Worm (Caenorhabditis elegans) whole organism, L4 larva: ENCODE results near the gene R53.4.

Experiments used
- R02D3.7 ChIP-seq: fragments of 150-350 bp; sonication (generic microtip); optimal IDR thresholded peaks from 3 replicates; lab custom pipeline; 2014; ENCODE audit warnings: missing biosample characterization, missing genetic modification characterization
- aha-1 ChIP-seq: fragments of 150-350 bp; peaks from one replicate; lab custom pipeline; 2014; ENCODE audit warnings: missing biosample characterization, missing genetic modification characterization
- ama-1 ChIP-seq: fragments of 150-350 bp; optimal IDR thresholded peaks from 2 replicates; lab custom pipeline; 2014; ENCODE audit warnings: inconsistent platforms, mixed read lengths
- attf-4 ChIP-seq: sonication (generic microtip); optimal IDR thresholded peaks from 3 replicates; lab custom pipeline; 2017; ENCODE audit warnings: missing biosample characterization, missing genetic modification characterization
- ceh-20 ChIP-seq: fragments of 200-800 bp; sonication (Bioruptor generic); IDR thresholded peaks from 2 replicates; pipeline ENCODE4 v1.3.6; 2022; ENCODE audit warnings: missing genetic modification reagents, missing genetic modification characterization, missing compliant biosample characterization
- ceh-82 ChIP-seq: sonication (generic microtip); optimal IDR thresholded peaks from 2 replicates; lab custom pipeline; 2017; ENCODE audit warnings: missing biosample characterization, missing genetic modification characterization
- ctbp-1 ChIP-seq: fragments of 200-800 bp; sonication (Bioruptor generic); IDR thresholded peaks from 2 replicates; pipeline ENCODE4 v1.3.6; 2022; ENCODE audit warnings: missing genetic modification reagents, missing genetic modification characterization, missing compliant biosample characterization
- daf-16 ChIP-seq, 3 experiments: sonication (generic microtip); optimal IDR thresholded peaks; 2 replicates each; lab custom pipeline; 2016 to 2017; ENCODE audit warnings: missing genetic modification characterization in 3 of 3, missing genetic modification reagents in 3 of 3, mild to moderate bottlenecking in 2 of 3, missing compliant biosample characterization in 2 of 3, missing biosample characterization in 1 of 3, moderate library complexity in 1 of 3
- dve-1 ChIP-seq: sonication (generic microtip); optimal IDR thresholded peaks from 2 replicates; lab custom pipeline; 2017; ENCODE audit warnings: antibody characterized with exemption, mild to moderate bottlenecking, missing genetic modification characterization, missing compliant biosample characterization; ENCODE audit not compliant: insufficient read depth
- egl-27 ChIP-seq: sonication (generic microtip); optimal IDR thresholded peaks from 3 replicates; lab custom pipeline; 2017; ENCODE audit warnings: missing biosample characterization, missing genetic modification reagents, missing genetic modification characterization
- fkh-10 ChIP-seq: fragments of 150-350 bp; optimal IDR thresholded peaks from 2 replicates; lab custom pipeline; 2014; ENCODE audit warnings: missing biosample characterization, missing genetic modification reagents, missing genetic modification characterization
- hif-1 ChIP-seq, 2 experiments: sonication (generic microtip); optimal IDR thresholded peaks; 2 replicates each; lab custom pipeline; 2016 to 2017; ENCODE audit warnings: missing compliant biosample characterization in 2 of 2, missing genetic modification characterization in 2 of 2, missing genetic modification reagents in 2 of 2, missing genotype in 2 of 2, mild to moderate bottlenecking in 1 of 2
- hlh-30 ChIP-seq: sonication (generic microtip); optimal IDR thresholded peaks from 2 replicates; lab custom pipeline; 2017; ENCODE audit warnings: antibody characterized with exemption, mild to moderate bottlenecking, missing genetic modification characterization, missing compliant biosample characterization; ENCODE audit not compliant: insufficient read depth
- hmg-1.1 ChIP-seq: fragments of 200-800 bp; sonication (Bioruptor generic); IDR thresholded peaks from 2 replicates; pipeline ENCODE4 v1.3.6; 2022; ENCODE audit warnings: missing genetic modification reagents, missing genetic modification characterization, missing compliant biosample characterization
- lin-13 ChIP-seq: fragments of 150-350 bp; optimal IDR thresholded peaks from 2 replicates; lab custom pipeline; 2014; ENCODE audit warnings: missing biosample characterization, missing genetic modification reagents, missing genetic modification characterization
- lin-29 ChIP-seq: fragments of 200-800 bp; sonication (Bioruptor generic); IDR thresholded peaks from 2 replicates; pipeline ENCODE4 v1.3.6; 2022; ENCODE audit warnings: missing genetic modification reagents, missing genetic modification characterization, missing compliant biosample characterization
- lsy-2 ChIP-seq, 2 experiments: fragments of 150-350 bp in 1 of 2; sonication (generic microtip) in 1 of 2; optimal IDR thresholded peaks; 2 replicates each; lab custom pipeline; 2014 to 2017; ENCODE audit warnings: missing biosample characterization in 2 of 2, missing genetic modification characterization in 2 of 2
- mdt-29 ChIP-seq: fragments of 200-800 bp; sonication (Bioruptor generic); IDR thresholded peaks from 2 replicates; pipeline ENCODE4 v1.3.6; 2022; ENCODE audit warnings: missing genetic modification reagents, missing genetic modification characterization, missing compliant biosample characterization
- mep-1 ChIP-seq: fragments of 150-350 bp; sonication (generic microtip); optimal IDR thresholded peaks from 3 replicates; lab custom pipeline; 2014; ENCODE audit warnings: missing biosample characterization, missing genetic modification characterization
- mes-2 ChIP-seq: sonication (generic microtip); optimal IDR thresholded peaks from 2 replicates; lab custom pipeline; 2016; ENCODE audit warnings: missing genotype, mild to moderate bottlenecking, missing genetic modification characterization, missing compliant biosample characterization; ENCODE audit not compliant: poor library complexity, severe bottlenecking
- mxl-3 ChIP-seq: fragments of 200-800 bp; sonication (Bioruptor generic); optimal IDR thresholded peaks from 2 replicates; lab custom pipeline; 2018; ENCODE audit warnings: mild to moderate bottlenecking, missing genetic modification characterization, missing compliant biosample characterization
- nhr-102 ChIP-seq: sonication (generic microtip); optimal IDR thresholded peaks from 2 replicates; lab custom pipeline; 2016; ENCODE audit warnings: mild to moderate bottlenecking, missing genetic modification characterization, moderate library complexity, missing compliant biosample characterization
- nhr-11 ChIP-seq: fragments of 150-350 bp; optimal IDR thresholded peaks from 2 replicates; lab custom pipeline; 2014; ENCODE audit warnings: missing biosample characterization, missing genetic modification characterization
- nhr-28 ChIP-seq: fragments of 150-350 bp; optimal IDR thresholded peaks from 2 replicates; lab custom pipeline; 2014; ENCODE audit warnings: missing biosample characterization, missing genetic modification characterization
- nhr-48 ChIP-seq: sonication (generic microtip); optimal IDR thresholded peaks from 2 replicates; lab custom pipeline; 2016; ENCODE audit warnings: mild to moderate bottlenecking, missing genetic modification characterization, missing compliant biosample characterization
- nhr-6 ChIP-seq: fragments of 150-350 bp; optimal IDR thresholded peaks from 2 replicates; lab custom pipeline; 2014; ENCODE audit warnings: missing biosample characterization, missing genetic modification characterization
- rbr-2 ChIP-seq: sonication (generic microtip); optimal IDR thresholded peaks from 2 replicates; lab custom pipeline; 2016; ENCODE audit warnings: missing genotype, missing genetic modification characterization, missing compliant biosample characterization
- sdz-12 ChIP-seq: fragments of 200-800 bp; sonication (Bioruptor generic); optimal IDR thresholded peaks from 2 replicates; lab custom pipeline; 2018; ENCODE audit warnings: mild to moderate bottlenecking, missing genetic modification characterization, missing compliant biosample characterization
- spr-3 ChIP-seq: fragments of 200-800 bp; sonication (Bioruptor generic); optimal IDR thresholded peaks from 2 replicates; lab custom pipeline; 2018; ENCODE audit warnings: mild to moderate bottlenecking, missing genetic modification characterization, missing compliant biosample characterization
- tra-1 ChIP-seq: fragments of 200-800 bp; sonication (Bioruptor generic); IDR thresholded peaks from 2 replicates; pipeline ENCODE4 v1.3.6; 2022; ENCODE audit warnings: missing genetic modification reagents, missing genetic modification characterization, missing compliant biosample characterization
- unc-39 ChIP-seq: sonication (generic microtip); optimal IDR thresholded peaks from 2 replicates; lab custom pipeline; 2017; ENCODE audit warnings: missing biosample characterization, missing genetic modification characterization
- unc-62 ChIP-seq, 3 experiments: fragments of 150-350 bp in 1 of 3; sonication (generic microtip); optimal IDR thresholded peaks in 2 of 3; peaks in 1 of 3; 1 replicate in 1 of 3; 2 replicates in 2 of 3; lab custom pipeline; 2014 to 2017; ENCODE audit warnings: missing biosample characterization in 3 of 3, missing genetic modification characterization in 3 of 3, missing genetic modification reagents in 3 of 3, missing genotype in 1 of 3
- zip-11 ChIP-seq: fragments of 200-800 bp; sonication (Bioruptor generic); IDR thresholded peaks from 2 replicates; pipeline ENCODE4 v1.3.6; 2022; ENCODE audit warnings: missing genetic modification characterization, missing compliant biosample characterization
- ztf-7 ChIP-seq: fragments of 150-350 bp; optimal IDR thresholded peaks from 2 replicates; lab custom pipeline; 2014; ENCODE audit warnings: missing biosample characterization, missing genetic modification characterization

The R53.4 gene

DNA sequence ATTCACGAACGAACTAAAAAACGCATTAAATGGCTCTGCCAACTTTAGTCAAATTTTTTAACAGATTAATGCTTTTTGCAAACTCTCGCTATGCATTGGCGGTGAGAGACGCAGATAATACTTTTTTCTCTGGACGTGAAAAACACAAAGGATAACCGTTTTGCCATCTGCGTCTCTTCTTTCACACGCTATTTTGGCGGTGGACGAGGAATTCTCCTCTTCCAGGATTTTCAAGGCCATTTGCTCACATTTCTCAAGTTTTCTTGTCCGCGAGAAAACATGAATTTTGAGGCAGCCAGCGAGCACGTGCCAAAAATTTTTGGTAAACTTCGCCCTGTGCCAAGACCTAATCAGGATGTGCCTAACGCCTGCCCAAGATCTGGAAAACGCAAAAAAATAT lies 36.8 kb downstream of the R53.4 start (continued):
- TF ChIP-seq nhr-48 = no peak
- TF ChIP-seq mxl-3 = peak; percentile 56
- peak; percentile 44 for TF ChIP-seq hmg-1.1 (GFP tag; lab: Robert Waterston, UW)
- peak; percentile 14 for TF ChIP-seq dve-1 (tag; lab: Kevin White, UChicago)
- TF ChIP-seq lin-13 (GFP tag; lab: Kevin White, UChicago) = no peak
- TF ChIP-seq ama-1 (lab: Kevin White, UChicago) = no peak
- no peak for TF ChIP-seq mdt-29 (GFP tag; lab: Robert Waterston, UW)
- no peak for TF ChIP-seq spr-3
- 0 out of 2 replicates have a peak, but pooled peaks have one; percentile 32 for TF ChIP-seq tra-1 (GFP tag; lab: Robert Waterston, UW)
- TF ChIP-seq mes-2 (tag; lab: Kevin White, UChicago) = peak; percentile 87
- TF ChIP-seq lin-29 (GFP tag; lab: Robert Waterston, UW) = no peak
- no peak for TF ChIP-seq unc-62 (GFP tag; optimal IDR thresholded peaks at IDR 0.05 in 1 of 2; lab: Kevin White, UChicago)
- TF ChIP-seq unc-62 (tag; optimal IDR thresholded peaks at IDR 0.05; lab: Kevin White, UChicago) = no peak
- peak; percentile 5 for TF ChIP-seq rbr-2 (tag; lab: Kevin White, UChicago)
- no peak for TF ChIP-seq attf-4 (tag; lab: Kevin White, UChicago)
- peak in 1 of 2 experiments; percentile 80 for TF ChIP-seq hif-1 (tag; optimal IDR thresholded peaks at IDR 0.05; lab: Kevin White, UChicago)
- TF ChIP-seq ctbp-1 = no peak
- no peak for TF ChIP-seq sdz-12
- no peak for TF ChIP-seq ztf-7 (tag; lab: Kevin White, UChicago)
- TF ChIP-seq ceh-20 = 0 out of 2 replicates have a peak, but pooled peaks have one; percentile 52
- no peak for TF ChIP-seq nhr-28 (tag; lab: Kevin White, UChicago)
- no peak for TF ChIP-seq egl-27
- no peak for TF ChIP-seq unc-39 (tag; lab: Kevin White, UChicago)
- TF ChIP-seq hlh-30 (tag; lab: Kevin White, UChicago) = peak; percentile 57
- TF ChIP-seq lsy-2 (tag; optimal IDR thresholded peaks at IDR 0.05; lab: Kevin White, UChicago) = peak in 1 of 2 experiments; percentile 40
- peak; percentile 12 for TF ChIP-seq nhr-11 (tag; lab: Kevin White, UChicago)
- no peak for TF ChIP-seq R02D3.7 (tag; lab: Kevin White, UChicago)
- TF ChIP-seq mep-1 (tag; lab: Kevin White, UChicago) = peak; percentile 21
- TF ChIP-seq nhr-102 (tag; lab: Kevin White, UChicago) = no peak
- TF ChIP-seq zip-11 (GFP tag; lab: Robert Waterston, UW) = no peak
- TF ChIP-seq fkh-10 (GFP tag; lab: Kevin White, UChicago) = no peak
- TF ChIP-seq, all 104 proteins: peak for 18

DNA sequence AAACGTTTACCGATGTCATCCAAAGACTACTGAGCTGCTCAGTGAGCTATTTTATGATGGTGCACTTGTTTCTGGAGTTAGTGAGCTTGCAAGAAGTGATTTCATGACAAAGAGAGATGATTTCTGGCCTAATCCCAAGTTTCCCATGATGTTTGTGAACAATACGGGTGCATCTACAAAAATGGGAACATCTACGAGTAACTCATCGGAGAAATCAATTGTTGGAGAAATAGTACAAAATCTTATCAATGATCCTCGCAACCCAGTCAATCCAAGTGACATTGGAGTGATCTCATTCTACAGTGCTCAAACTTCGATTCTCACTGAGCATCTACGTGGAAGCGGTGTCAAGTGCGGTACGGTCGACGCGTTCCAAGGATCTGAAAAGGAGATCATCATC lies 39.4 kb downstream of the R53.4 start:
- no peak for TF ChIP-seq daf-16 (GFP tag; optimal IDR thresholded peaks at IDR 0.05; lab: Kevin White, UChicago)
- TF ChIP-seq daf-16 (tag; optimal IDR thresholded peaks at IDR 0.05; lab: Kevin White, UChicago) = no peak
- TF ChIP-seq lsy-2 (tag; optimal IDR thresholded peaks at IDR 0.05; lab: Kevin White, UChicago) = no peak
- peak; percentile 91 for TF ChIP-seq aha-1 (tag; lab: Kevin White, UChicago)

DNA sequence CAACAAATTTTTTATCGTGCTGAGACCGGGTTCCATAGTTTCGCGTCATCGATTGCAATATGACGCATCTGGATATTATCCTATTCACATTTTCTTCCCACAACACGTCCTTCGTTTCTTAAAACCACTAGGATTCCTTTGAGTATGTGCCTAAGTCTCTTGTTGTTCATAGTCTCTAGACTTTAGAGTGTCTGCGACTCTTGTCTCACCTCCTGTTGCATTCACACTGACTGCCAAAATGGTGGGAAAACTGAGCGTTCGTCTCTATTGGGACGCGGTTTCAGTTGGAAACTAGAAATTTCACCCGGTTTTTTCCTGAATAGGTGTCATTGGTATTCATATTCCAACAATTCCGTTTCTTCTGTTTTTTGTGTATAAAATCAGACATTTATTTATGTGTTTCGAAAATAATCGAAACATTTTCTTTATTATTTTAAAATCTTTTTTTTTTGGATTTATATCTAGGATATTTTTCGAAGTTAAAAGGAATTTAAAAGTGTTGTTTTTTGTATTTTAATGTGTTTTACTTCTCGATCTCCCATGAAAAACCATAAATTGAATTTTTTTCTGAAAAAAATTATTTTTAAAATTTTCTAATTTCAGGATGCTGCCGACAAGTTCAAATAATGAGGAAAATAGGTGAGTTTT lies 46.1 kb downstream of the R53.4 start, which contains the start of gene C05C10.2:
C05C10.2 (plus strand) TSS at position 598 of the 648 bp plus-strand sequence.
- TF ChIP-seq spr-3 = no peak
- TF ChIP-seq nhr-6 = no peak
- TF ChIP-seq unc-62 (GFP tag; optimal IDR thresholded peaks at IDR 0.05 in 1 of 2; lab: Kevin White, UChicago) = peak in 1 of 2 experiments; percentile 42
- TF ChIP-seq unc-62 (tag; optimal IDR thresholded peaks at IDR 0.05; lab: Kevin White, UChicago) = no peak
- TF ChIP-seq aha-1 (tag; lab: Kevin White, UChicago) = peak; percentile 72
- TF ChIP-seq ceh-82 (tag; lab: Kevin White, UChicago) = no peak
- TF ChIP-seq, all 104 proteins: peak for 2
